Worm (Caenorhabditis elegans): Measurements from ENCODE around the gene F29G6.1.
A peak's percentile ranks its signal among the peaks of the same experiment; 100 is the strongest.

The F29G6.1 gene

ce11 chrX:11482637-11483036, 19.4 kb upstream of the F29G6.1 start (continued):
- TF ChIP-seq mes-2 (tag; optimal IDR thresholded peaks at IDR 0.05; ENCODE audit: poor library complexity, severe bottlenecking) (peak; percentile 32), ceh-20 (GFP tag; IDR thresholded peaks at IDR 0.05) (no peak), mxl-2 (GFP tag; conservative IDR thresholded peaks at IDR 0.05) (no peak), F49E8.2 (tag; optimal IDR thresholded peaks at IDR 0.05; ENCODE audit: borderline replicate concordance) (no peak), Y75B8A.6 (GFP tag; IDR thresholded peaks at IDR 0.05) (no peak), F37D6.2 (tag; optimal IDR thresholded peaks at IDR 0.05) (no peak), nhr-11 (tag; optimal IDR thresholded peaks at IDR 0.05) (peak; percentile 2), ceh-28 (tag; optimal IDR thresholded peaks at IDR 0.05) (no peak), mep-1 (tag; optimal IDR thresholded peaks at IDR 0.05) (peak; percentile 61), mdl-1 (tag; optimal IDR thresholded peaks at IDR 0.05) (peak in 1 of 2 experiments; percentile 54), daf-16 (GFP tag; optimal IDR thresholded peaks at IDR 0.05) (no peak), daf-16 (tag; optimal IDR thresholded peaks at IDR 0.05) (peak; percentile 54), hif-1 (tag; optimal IDR thresholded peaks at IDR 0.05) (no peak), F10B5.3 (tag; optimal IDR thresholded peaks at IDR 0.05) (no peak), aha-1 (tag) (no peak), vab-7 (GFP tag; IDR thresholded peaks at IDR 0.05) (no peak), daf-12 (tag; optimal IDR thresholded peaks at IDR 0.05) (no peak), ceh-82 (tag; optimal IDR thresholded peaks at IDR 0.05) (no peak), hlh-11 (tag; optimal IDR thresholded peaks at IDR 0.05) (peak; percentile 88), skn-1 (tag; optimal IDR thresholded peaks at IDR 0.05) (no peak), ztf-7 (tag; optimal IDR thresholded peaks at IDR 0.05) (no peak), fos-1 (tag; optimal IDR thresholded peaks at IDR 0.05) (no peak), nhr-48 (tag; optimal IDR thresholded peaks at IDR 0.05) (peak; percentile 42), tag-97 (GFP tag; IDR thresholded peaks at IDR 0.05) (no peak), attf-4 (tag; optimal IDR thresholded peaks at IDR 0.05) (no peak), nhr-10 (tag; optimal IDR thresholded peaks at IDR 0.05) (peak; percentile 26), zag-1 (tag; optimal IDR thresholded peaks at IDR 0.05) (no peak), daf-8 (GFP tag; IDR thresholded peaks at IDR 0.05) (no peak), pha-4 (GFP tag; IDR thresholded peaks at IDR 0.05) (peak; percentile 49; the same call in 1 of the 2 replicates), pha-4 (tag; optimal IDR thresholded peaks at IDR 0.05) (peak; percentile 89)

- peak; percentile 86 for TF ChIP-seq aha-1 (tag)
- peak; percentile 8 for TF ChIP-seq ama-1 (optimal IDR thresholded peaks at IDR 0.05)
- TF ChIP-seq zip-2 (tag; optimal IDR thresholded peaks at IDR 0.05), result no peak
- TF ChIP-seq unc-62 (GFP tag; optimal IDR thresholded peaks at IDR 0.05 in 1 of 2), result peak in 1 of 2 experiments; percentile 77
- no peak for TF ChIP-seq unc-62 (tag; optimal IDR thresholded peaks at IDR 0.05)
Measured at ce11 chrX:11484027-11484426, 18.0 kb upstream of the F29G6.1 start.

DNA sequence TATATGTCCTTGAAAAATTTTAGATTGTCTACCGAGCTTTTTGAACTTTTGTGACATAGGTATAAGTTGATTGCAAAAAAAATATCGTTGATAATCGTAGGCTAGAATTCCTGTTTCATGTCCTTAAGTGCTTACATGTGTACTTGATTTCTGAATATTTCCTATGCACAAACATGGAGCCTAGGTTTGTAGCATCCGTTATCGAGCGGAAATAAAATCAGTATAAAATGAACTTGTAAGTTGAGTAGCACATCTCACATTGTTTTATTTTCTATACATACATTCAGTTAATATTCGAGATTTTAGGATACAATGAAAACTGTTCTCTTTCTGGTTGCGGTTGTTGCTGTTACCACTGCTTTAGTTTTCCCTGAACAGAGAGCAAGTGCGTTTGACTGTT, 14.6 kb upstream of the F29G6.1 start, which contains the start of gene spp-9:
spp-9 (plus strand) TSS at position 301 of the 400 bp plus-strand sequence.
- TF ChIP-seq nhr-28 (tag; optimal IDR thresholded peaks at IDR 0.05) (no peak), aha-1 (tag) (no peak), ceh-44 (GFP tag; IDR thresholded peaks at IDR 0.05) (no peak), mxl-3 (GFP tag; optimal IDR thresholded peaks at IDR 0.05) (no peak), mdl-1 (tag; optimal IDR thresholded peaks at IDR 0.05) (no peak), nhr-111 (GFP tag; optimal IDR thresholded peaks at IDR 0.05) (no peak), unc-39 (tag; optimal IDR thresholded peaks at IDR 0.05) (no peak), egl-27 (tag; optimal IDR thresholded peaks at IDR 0.05) (no peak), php-3 (GFP tag; IDR thresholded peaks at IDR 0.05) (no peak), fkh-10 (GFP tag; optimal IDR thresholded peaks at IDR 0.05) (no peak), lin-39 (tag; optimal IDR thresholded peaks at IDR 0.05) (no peak), vab-7 (GFP tag; IDR thresholded peaks at IDR 0.05) (no peak)

Measured in whole organism, L4 larva.